Fruit fly (Drosophila melanogaster) whole organism, embryonic: ENCODE results near the gene Rab9.

Experiments used
- C15 ChIP-seq: fragments of 200-800 bp; sonication (Bioruptor generic); IDR thresholded peaks from 3 replicates; pipeline ENCODE4 v1.3.6; 2022; ENCODE audit warnings: missing biosample characterization, missing genetic modification characterization
- CG11456 ChIP-seq: fragments of 200-800 bp; sonication (Bioruptor generic); IDR thresholded peaks from 3 replicates; pipeline ENCODE4 v1.3.6; 2022; ENCODE audit warnings: missing biosample characterization, missing genetic modification characterization
- CG11560 ChIP-seq: fragments of 200-800 bp; sonication (Bioruptor generic); IDR thresholded peaks from 3 replicates; pipeline ENCODE4 v1.3.6; 2022; ENCODE audit warnings: missing biosample characterization, missing genetic modification characterization
- CG11695 ChIP-seq: fragments of 200-800 bp; sonication (Bioruptor generic); IDR thresholded peaks from 3 replicates; pipeline ENCODE4 v1.3.6; 2022; ENCODE audit warnings: missing biosample characterization, missing genetic modification characterization
- CG12104 ChIP-seq: fragments of 200-800 bp; sonication (Bioruptor generic); optimal IDR thresholded peaks from 3 replicates; lab custom pipeline; 2016; ENCODE audit warnings: missing biosample characterization, missing genetic modification characterization
- CG12155 ChIP-seq: fragments of 200-800 bp; sonication (Bioruptor generic); optimal IDR thresholded peaks from 3 replicates; lab custom pipeline; 2016; ENCODE audit warnings: missing biosample characterization, missing genetic modification characterization
- CG13296 ChIP-seq: fragments of 200-800 bp; sonication (Bioruptor generic); optimal IDR thresholded peaks from 3 replicates; lab custom pipeline; 2018; ENCODE audit warnings: missing biosample characterization, mild to moderate bottlenecking, missing genetic modification characterization
- CG14441 ChIP-seq: fragments of 200-800 bp; sonication (Bioruptor generic); IDR thresholded peaks from 2 replicates; pipeline ENCODE4 v1.3.6; 2022; ENCODE audit warnings: missing biosample characterization, missing genetic modification characterization
- CG15514 ChIP-seq: fragments of 200-800 bp; sonication (Bioruptor generic); optimal IDR thresholded peaks from 3 replicates; lab custom pipeline; 2017; ENCODE audit warnings: missing biosample characterization, missing genetic modification characterization, mild to moderate bottlenecking, moderate library complexity, missing genetic modification reagents
- CG18476 ChIP-seq: fragments of 200-800 bp; sonication (Bioruptor generic); optimal IDR thresholded peaks from 2 replicates; lab custom pipeline; 2016; ENCODE audit warnings: missing biosample characterization, mild to moderate bottlenecking, missing genetic modification characterization
- CG31224 ChIP-seq: fragments of 200-800 bp; sonication (Bioruptor generic); IDR thresholded peaks from 2 replicates; pipeline ENCODE4 v1.3.6; 2022; ENCODE audit warnings: missing biosample characterization, missing genetic modification characterization
- CG31365 ChIP-seq: fragments of 200-800 bp; sonication (Bioruptor generic); optimal IDR thresholded peaks from 2 replicates; lab custom pipeline; 2018; ENCODE audit warnings: missing biosample characterization, mild to moderate bottlenecking, missing genetic modification characterization
- CG3281 ChIP-seq: fragments of 200-800 bp; sonication (Bioruptor generic); optimal IDR thresholded peaks from 3 replicates; lab custom pipeline; 2017; ENCODE audit warnings: missing biosample characterization, mild to moderate bottlenecking, missing genetic modification characterization
- CG33213 ChIP-seq: fragments of 200-800 bp; sonication (Bioruptor generic); optimal IDR thresholded peaks from 3 replicates; lab custom pipeline; 2016; ENCODE audit warnings: missing biosample characterization, missing genetic modification characterization
- CG3407 ChIP-seq: fragments of 200-800 bp; sonication (Bioruptor generic); optimal IDR thresholded peaks from 2 replicates; lab custom pipeline; 2018; ENCODE audit warnings: missing biosample characterization, mild to moderate bottlenecking, missing genetic modification characterization
- CG5245 ChIP-seq: fragments of 200-800 bp; sonication (Bioruptor generic); optimal IDR thresholded peaks from 3 replicates; lab custom pipeline; 2016; ENCODE audit warnings: missing biosample characterization, missing genetic modification characterization
- CG6272 ChIP-seq: fragments of 200-800 bp; sonication (Bioruptor generic); IDR thresholded peaks from 2 replicates; pipeline ENCODE4 v1.3.6; 2022; ENCODE audit warnings: missing biosample characterization, missing genetic modification characterization
- CG6689 ChIP-seq: fragments of 200-800 bp; sonication (Bioruptor generic); IDR thresholded peaks from 2 replicates; pipeline ENCODE4 v1.3.6; 2022; ENCODE audit warnings: missing biosample characterization, missing genetic modification characterization
- CG9437 ChIP-seq: fragments of 200-800 bp; sonication (Bioruptor generic); optimal IDR thresholded peaks from 2 replicates; lab custom pipeline; 2018; ENCODE audit warnings: missing biosample characterization, mild to moderate bottlenecking, missing genetic modification characterization
- CG9609 ChIP-seq: fragments of 200-800 bp; sonication (Bioruptor generic); optimal IDR thresholded peaks from 3 replicates; lab custom pipeline; 2016; ENCODE audit warnings: missing biosample characterization, missing genetic modification characterization
- Dad ChIP-seq: fragments of 200-800 bp; sonication (Bioruptor generic); optimal IDR thresholded peaks from 3 replicates; lab custom pipeline; 2016; ENCODE audit warnings: missing biosample characterization, missing genetic modification characterization
- Dip2 ChIP-seq: fragments of 200-800 bp; sonication (Bioruptor generic); IDR thresholded peaks from 2 replicates; pipeline ENCODE4 v1.3.6; 2022; ENCODE audit warnings: missing biosample characterization, missing genetic modification characterization
- E2f1 ChIP-seq: fragments of 200-800 bp; sonication (Bioruptor generic); IDR thresholded peaks from 2 replicates; pipeline ENCODE4 v1.3.6; 2022; ENCODE audit warnings: missing biosample characterization, missing genetic modification characterization
- Lim3 ChIP-seq: fragments of 200-800 bp; sonication (Bioruptor generic); IDR thresholded peaks from 2 replicates; pipeline ENCODE4 v1.3.6; 2022; ENCODE audit warnings: missing biosample characterization, missing genetic modification characterization
- Max ChIP-seq: fragments of 200-800 bp; sonication (Bioruptor generic); optimal IDR thresholded peaks from 2 replicates; lab custom pipeline; 2016; ENCODE audit warnings: missing biosample characterization, mild to moderate bottlenecking, missing genetic modification characterization
- Oli ChIP-seq: fragments of 200-800 bp; sonication (Bioruptor generic); optimal IDR thresholded peaks from 2 replicates; lab custom pipeline; 2018; ENCODE audit warnings: missing biosample characterization, mild to moderate bottlenecking, missing genetic modification characterization, moderate library complexity
- Scr ChIP-seq: fragments of 200-800 bp; sonication (Bioruptor generic); IDR thresholded peaks from 2 replicates; pipeline ENCODE4 v1.3.6; 2022; ENCODE audit warnings: missing biosample characterization, missing genetic modification characterization; ENCODE audit not compliant: partially characterized antibody
- Sox100B ChIP-seq: fragments of 200-800 bp; sonication (Bioruptor generic); optimal IDR thresholded peaks from 3 replicates; lab custom pipeline; 2018; ENCODE audit warnings: missing biosample characterization, mild to moderate bottlenecking, missing genetic modification characterization
- Stat92E ChIP-seq, 3 experiments: fragments of >200 bp in 2 of 3; fragments of 200-800 bp in 1 of 3; sonication (Bioruptor generic) in 1 of 3; optimal IDR thresholded peaks; 2 replicates each; lab custom pipeline; 2017 to 2019; ENCODE audit warnings: missing biosample characterization in 3 of 3, missing genetic modification characterization in 3 of 3, mild to moderate bottlenecking in 1 of 3, moderate library complexity in 1 of 3
- Usf ChIP-seq: fragments of 200-800 bp; sonication (Bioruptor generic); optimal IDR thresholded peaks from 2 replicates; lab custom pipeline; 2017; ENCODE audit warnings: missing genotype, missing biosample characterization, missing genetic modification characterization
- ab ChIP-seq: fragments of 200-800 bp; sonication (Bioruptor generic); optimal IDR thresholded peaks from 2 replicates; lab custom pipeline; 2016; ENCODE audit warnings: missing biosample characterization, missing genetic modification characterization
- amos ChIP-seq: fragments of 200-800 bp; sonication (Bioruptor generic); IDR thresholded peaks from 2 replicates; pipeline ENCODE4 v1.3.6; 2022; ENCODE audit warnings: missing biosample characterization, missing genetic modification characterization; ENCODE audit not compliant: partially characterized antibody
- ap ChIP-seq: fragments of 200-800 bp; sonication (Bioruptor generic); IDR thresholded peaks from 2 replicates; pipeline ENCODE4 v1.3.6; 2022; ENCODE audit warnings: missing biosample characterization, missing genetic modification characterization
- ara ChIP-seq: fragments of 200-800 bp; sonication (Bioruptor generic); IDR thresholded peaks from 2 replicates; pipeline ENCODE4 v1.3.6; 2022; ENCODE audit warnings: missing biosample characterization, missing genetic modification characterization
- cwo ChIP-seq: fragments of 200-800 bp; sonication (Bioruptor generic); optimal IDR thresholded peaks from 3 replicates; lab custom pipeline; 2017; ENCODE audit warnings: missing biosample characterization, missing genetic modification characterization, mild to moderate bottlenecking, moderate library complexity, missing genetic modification reagents
- en ChIP-seq: fragments of 200-800 bp; sonication (Bioruptor generic); optimal IDR thresholded peaks from 2 replicates; lab custom pipeline; 2016; ENCODE audit warnings: missing biosample characterization, missing genetic modification characterization
- exex ChIP-seq: fragments of 200-800 bp; sonication (Bioruptor generic); optimal IDR thresholded peaks from 4 replicates; lab custom pipeline; 2018; ENCODE audit warnings: missing biosample characterization, mild to moderate bottlenecking, missing genetic modification characterization, moderate library complexity
- fd3F ChIP-seq: fragments of 200-800 bp; sonication (Bioruptor generic); optimal IDR thresholded peaks from 2 replicates; lab custom pipeline; 2018; ENCODE audit warnings: missing biosample characterization, mild to moderate bottlenecking, missing genetic modification characterization, moderate library complexity
- gce ChIP-seq: fragments of 200-800 bp; sonication (Bioruptor generic); IDR thresholded peaks from 3 replicates; pipeline ENCODE4 v1.3.6; 2022; ENCODE audit warnings: missing biosample characterization, missing genetic modification characterization
- kah ChIP-seq: fragments of 200-800 bp; sonication (Bioruptor generic); optimal IDR thresholded peaks from 2 replicates; lab custom pipeline; 2018; ENCODE audit warnings: missing biosample characterization, mild to moderate bottlenecking, missing genetic modification characterization
- nau ChIP-seq: fragments of 200-800 bp; sonication (Bioruptor generic); optimal IDR thresholded peaks from 3 replicates; lab custom pipeline; 2017; ENCODE audit warnings: missing biosample characterization, mild to moderate bottlenecking, missing genetic modification characterization, missing genetic modification reagents
- org-1 ChIP-seq: fragments of 200-800 bp; sonication (Bioruptor generic); optimal IDR thresholded peaks from 2 replicates; lab custom pipeline; 2017; ENCODE audit warnings: missing biosample characterization, missing genetic modification characterization
- pb ChIP-seq: fragments of 200-800 bp; sonication (Bioruptor generic); optimal IDR thresholded peaks from 3 replicates; lab custom pipeline; 2016; ENCODE audit warnings: missing biosample characterization, missing genetic modification characterization
- phol ChIP-seq: fragments of 200-800 bp; sonication (Bioruptor generic); optimal IDR thresholded peaks from 3 replicates; lab custom pipeline; 2018; ENCODE audit warnings: missing biosample characterization, mild to moderate bottlenecking, missing genetic modification characterization, moderate library complexity
- pita ChIP-seq: fragments of 200-800 bp; sonication (Bioruptor generic); optimal IDR thresholded peaks from 2 replicates; lab custom pipeline; 2017; ENCODE audit warnings: missing biosample characterization, mild to moderate bottlenecking, missing genetic modification characterization
- run ChIP-seq: fragments of 200-800 bp; sonication (Bioruptor generic); optimal IDR thresholded peaks from 3 replicates; lab custom pipeline; 2018; ENCODE audit warnings: missing biosample characterization, mild to moderate bottlenecking, missing genetic modification characterization
- scrt ChIP-seq: fragments of 200-800 bp; sonication (Bioruptor generic); optimal IDR thresholded peaks from 2 replicates; lab custom pipeline; 2018; ENCODE audit warnings: missing biosample characterization, mild to moderate bottlenecking, missing genetic modification characterization, moderate library complexity
- sens ChIP-seq: fragments of 200-800 bp; sonication (Bioruptor generic); peaks from one replicate; lab custom pipeline; 2016; ENCODE audit warnings: missing biosample characterization, missing genetic modification characterization
- sqz ChIP-seq: fragments of 200-800 bp; sonication (Bioruptor generic); optimal IDR thresholded peaks from 3 replicates; lab custom pipeline; 2018; ENCODE audit warnings: missing biosample characterization, mild to moderate bottlenecking, missing genetic modification characterization
- zen ChIP-seq: fragments of 200-800 bp; sonication (Bioruptor generic); optimal IDR thresholded peaks from 3 replicates; lab custom pipeline; 2018; ENCODE audit warnings: missing biosample characterization, mild to moderate bottlenecking, missing genetic modification characterization, moderate library complexity

The Rab9 gene

dm6 chr2L:19423467-19424122, 8.8 kb upstream of the Rab9 start, which contains the start of the genes Alp12 and CG13085 (continued):
- peak; percentile 88 for TF ChIP-seq CG33213 (GFP tag; lab: Kevin White, UChicago)
- peak; percentile 96 for TF ChIP-seq CG14441
- TF ChIP-seq org-1 (GFP tag; lab: Kevin White, UChicago): peak; percentile 97
- TF ChIP-seq Stat92E (GFP tag; optimal IDR thresholded peaks at IDR 0.05; lab: Kevin White, UChicago): peak in 1 of 3 experiments; percentile 93
- peak; percentile 88 for TF ChIP-seq CG9609 (GFP tag; lab: Kevin White, UChicago)
- TF ChIP-seq CG3281 (GFP tag; lab: Kevin White, UChicago): peak; percentile 99
- TF ChIP-seq Scr (GFP tag; lab: Robert Waterston, UW): no peak
- TF ChIP-seq CG5245 (GFP tag; lab: Kevin White, UChicago): peak; percentile 93
- TF ChIP-seq Max (GFP tag; lab: Kevin White, UChicago): peak; percentile 97
- peak; percentile 84 for TF ChIP-seq CG31365 (tag; lab: Kevin White, UChicago)
- TF ChIP-seq en: peak; percentile 87
- TF ChIP-seq sqz (GFP tag; lab: Kevin White, UChicago): peak; percentile 98
- TF ChIP-seq pb (GFP tag; lab: Kevin White, UChicago): peak; percentile 71
- peak; percentile 75; the same call in 1 of the 2 replicates for TF ChIP-seq Dip2 (GFP tag; lab: Robert Waterston, UW)
- TF ChIP-seq exex (tag; lab: Kevin White, UChicago): peak; percentile 92
- TF ChIP-seq amos (GFP tag; lab: Robert Waterston, UW): no peak; the same call in 1 of the 2 replicates
- no peak for TF ChIP-seq pita (GFP tag; lab: Kevin White, UChicago)
- peak; percentile 92 for TF ChIP-seq CG31224 (GFP tag; lab: Robert Waterston, UW)
- TF ChIP-seq Dad (GFP tag; lab: Kevin White, UChicago): peak; percentile 86
- peak; percentile 63 for TF ChIP-seq ab (GFP tag; lab: Kevin White, UChicago)
- peak; percentile 95 for TF ChIP-seq Usf (GFP tag; lab: Kevin White, UChicago)
- TF ChIP-seq CG11560 (tag; lab: Robert Waterston, UW): peak; percentile 90
- TF ChIP-seq CG15514: peak; percentile 92
- TF ChIP-seq gce: no peak; the same call in 1 of the 3 replicates
- TF ChIP-seq scrt (GFP tag; lab: Kevin White, UChicago): peak; percentile 96
- peak; percentile 96 for TF ChIP-seq CG3407 (GFP tag; lab: Kevin White, UChicago)
- TF ChIP-seq E2f1 (GFP tag; lab: Robert Waterston, UW): peak; percentile 96
- peak; percentile 98 for TF ChIP-seq phol
- TF ChIP-seq CG9437: peak; percentile 96
- peak; percentile 93 for TF ChIP-seq CG6272 (GFP tag; lab: Robert Waterston, UW)
- TF ChIP-seq Lim3: peak; percentile 91
- TF ChIP-seq kah (GFP tag; lab: Kevin White, UChicago): peak; percentile 93
- TF ChIP-seq ara: peak; percentile 95
- peak; percentile 90 for TF ChIP-seq CG11456
- TF ChIP-seq ap (GFP tag; lab: Robert Waterston, UW): peak; percentile 92
- peak; percentile 92 for TF ChIP-seq zen (tag; lab: Kevin White, UChicago)
- peak; percentile 71; the same call in 2 of the 3 replicates for TF ChIP-seq C15 (GFP tag; lab: Robert Waterston, UW)
- peak; percentile 99 for TF ChIP-seq CG13296 (GFP tag; lab: Kevin White, UChicago)
- TF ChIP-seq sens: peak; percentile 99
- peak; percentile 96 for TF ChIP-seq CG18476 (GFP tag; lab: Kevin White, UChicago)
- peak; percentile 95 for TF ChIP-seq CG12155 (GFP tag; lab: Kevin White, UChicago)
- TF ChIP-seq CG11695 (GFP tag; lab: Robert Waterston, UW): peak; percentile 98
- TF ChIP-seq Oli (tag; lab: Kevin White, UChicago): peak; percentile 99
- TF ChIP-seq CG6689: peak; percentile 98
- peak; percentile 97 for TF ChIP-seq fd3F (GFP tag; lab: Kevin White, UChicago)
- TF ChIP-seq nau (GFP tag; lab: Kevin White, UChicago): peak; percentile 99
- peak; percentile 97 for TF ChIP-seq cwo (GFP tag; lab: Kevin White, UChicago)
- TF ChIP-seq Sox100B (GFP tag; lab: Kevin White, UChicago): peak; percentile 100
- peak; percentile 98 for TF ChIP-seq run
- TF ChIP-seq CG12104 (GFP tag; lab: Kevin White, UChicago): peak; percentile 97
